Worm (Caenorhabditis elegans) whole organism, L4 larva: Measurements from ENCODE around the gene mig-22.

Source experiments
- ama-1 ChIP-seq: fragments of 150-350 bp; optimal IDR thresholded peaks from 2 replicates; lab custom pipeline; 2014; ENCODE audit warnings: inconsistent platforms, mixed read lengths
- ceh-28 ChIP-seq: fragments of 150-350 bp; optimal IDR thresholded peaks from 2 replicates; lab custom pipeline; 2014; ENCODE audit warnings: missing biosample characterization, missing genetic modification reagents, missing genetic modification characterization
- ceh-44 ChIP-seq: fragments of 200-800 bp; sonication (Bioruptor generic); IDR thresholded peaks from 2 replicates; pipeline ENCODE4 v1.3.6; 2022; ENCODE audit warnings: missing genetic modification reagents, missing genetic modification characterization, missing compliant biosample characterization
- ces-1 ChIP-seq: fragments of 150-350 bp; sonication (generic microtip); optimal IDR thresholded peaks from 4 replicates; lab custom pipeline; 2014; ENCODE audit warnings: missing biosample characterization, missing genetic modification reagents, missing genetic modification characterization
- egl-43 ChIP-seq: fragments of 200-800 bp; sonication (Bioruptor generic); IDR thresholded peaks from 2 replicates; pipeline ENCODE4 v1.3.6; 2022; ENCODE audit warnings: missing genetic modification reagents, missing genetic modification characterization, missing compliant biosample characterization
- fos-1 ChIP-seq: fragments of 150-350 bp; optimal IDR thresholded peaks from 2 replicates; lab custom pipeline; 2014; ENCODE audit warnings: missing biosample characterization, missing genetic modification characterization
- hlh-30 ChIP-seq: sonication (generic microtip); optimal IDR thresholded peaks from 2 replicates; lab custom pipeline; 2017; ENCODE audit warnings: antibody characterized with exemption, mild to moderate bottlenecking, missing genetic modification characterization, missing compliant biosample characterization; ENCODE audit not compliant: insufficient read depth
- lin-1 ChIP-seq: fragments of 200-800 bp; sonication (Bioruptor generic); IDR thresholded peaks from 2 replicates; pipeline ENCODE4 v1.3.6; 2022; ENCODE audit warnings: missing genetic modification reagents, missing genetic modification characterization, missing compliant biosample characterization
- mep-1 ChIP-seq: fragments of 150-350 bp; sonication (generic microtip); optimal IDR thresholded peaks from 3 replicates; lab custom pipeline; 2014; ENCODE audit warnings: missing biosample characterization, missing genetic modification characterization
- nhr-237 ChIP-seq: sonication (generic microtip); optimal IDR thresholded peaks from 2 replicates; lab custom pipeline; 2017; ENCODE audit warnings: missing biosample characterization, missing genetic modification characterization
- nhr-48 ChIP-seq: sonication (generic microtip); optimal IDR thresholded peaks from 2 replicates; lab custom pipeline; 2016; ENCODE audit warnings: mild to moderate bottlenecking, missing genetic modification characterization, missing compliant biosample characterization
- zag-1 ChIP-seq: fragments of 150-350 bp; optimal IDR thresholded peaks from 2 replicates; lab custom pipeline; 2014; ENCODE audit warnings: missing biosample characterization, missing genetic modification characterization
- zfp-3 ChIP-seq: fragments of 200-800 bp; sonication (Bioruptor generic); conservative IDR thresholded peaks from 2 replicates; pipeline ENCODE4 v1.3.6; 2022; ENCODE audit warnings: missing genetic modification reagents, missing genetic modification characterization, missing compliant biosample characterization
- ztf-7 ChIP-seq: fragments of 150-350 bp; optimal IDR thresholded peaks from 2 replicates; lab custom pipeline; 2014; ENCODE audit warnings: missing biosample characterization, missing genetic modification characterization

DNA sequence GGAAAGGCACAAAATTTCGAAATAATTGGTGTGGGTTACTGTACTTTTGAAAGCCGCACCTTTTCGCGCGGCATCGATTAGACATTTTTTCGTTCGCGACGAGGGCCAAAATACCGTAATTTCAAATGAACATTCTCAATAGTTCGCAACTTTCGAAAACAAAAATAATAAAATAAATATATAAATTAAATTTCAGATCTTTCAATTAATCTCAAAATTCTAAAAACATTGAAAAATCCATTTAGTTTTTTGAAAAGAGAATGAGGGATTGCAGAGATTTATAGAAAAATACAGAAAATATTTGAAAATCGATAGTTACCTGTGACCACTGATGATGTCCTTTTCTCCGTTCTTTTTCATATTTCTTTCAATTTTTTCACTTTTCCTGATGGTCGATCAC is 18.9 kb upstream of the mig-22 start, which contains the start of gene K02D10.8:
- TF ChIP-seq fos-1 (tag; lab: Kevin White, UChicago) = no peak
- no peak for TF ChIP-seq lin-1 (GFP tag; lab: Robert Waterston, UW)
- no peak for TF ChIP-seq zfp-3 (GFP tag; lab: Robert Waterston, UW)
- TF ChIP-seq zag-1 = no peak
- TF ChIP-seq nhr-48 (tag; lab: Kevin White, UChicago) = no peak
- no peak for TF ChIP-seq ceh-44
- no peak for TF ChIP-seq ztf-7
- no peak for TF ChIP-seq ama-1 (lab: Kevin White, UChicago)
- no peak for TF ChIP-seq egl-43 (GFP tag; lab: Robert Waterston, UW)
- TF ChIP-seq mep-1 (tag; lab: Kevin White, UChicago) = no peak
- no peak for TF ChIP-seq hlh-30 (tag; lab: Kevin White, UChicago)
- TF ChIP-seq ceh-28 (tag; lab: Kevin White, UChicago) = no peak
- TF ChIP-seq ces-1 (GFP tag; lab: Kevin White, UChicago) = no peak
- no peak for TF ChIP-seq nhr-237 (tag; lab: Kevin White, UChicago)
